Fruit fly (Drosophila melanogaster): Measurements from ENCODE around the gene CG3285.

Gene CG3285

DNA sequence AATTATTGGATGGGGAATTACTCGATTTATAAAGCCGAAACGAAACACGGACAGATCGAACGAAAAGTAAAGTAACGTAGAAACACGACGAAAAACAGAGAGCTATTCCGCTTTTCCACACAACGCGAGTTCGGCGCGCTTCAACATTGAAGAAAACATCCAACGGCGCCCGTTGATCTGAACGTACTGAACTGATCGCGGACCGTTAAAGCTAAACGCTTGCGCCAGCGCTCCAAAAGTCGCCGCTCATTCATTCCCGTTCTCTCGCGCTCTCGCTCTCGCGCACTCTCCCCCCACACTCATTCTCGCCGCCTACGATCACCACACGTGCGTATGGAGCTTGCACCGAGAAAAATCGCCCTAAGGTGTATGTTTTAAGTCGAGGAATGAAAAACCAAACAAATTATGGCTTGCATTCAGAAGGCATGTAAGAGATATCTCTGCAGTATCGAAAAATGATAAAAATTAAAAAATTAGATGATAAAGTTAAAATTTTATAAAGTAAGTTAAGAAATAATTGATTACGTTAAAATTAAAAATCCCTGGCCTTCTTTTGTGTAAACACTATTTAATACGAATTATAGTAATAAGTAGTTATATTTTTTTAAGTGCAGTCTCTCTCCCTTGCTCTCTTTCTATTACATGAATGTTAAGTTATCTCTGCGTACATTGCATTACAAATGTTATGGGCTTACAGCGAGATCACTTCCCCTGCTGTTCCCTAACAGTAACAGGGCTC is 24.1 kb downstream of the CG3285 start, which contains the start of gene E23 (continued):
- TF ChIP-seq Hmr (GFP tag; optimal IDR thresholded peaks at IDR 0.05) (peak; percentile 99), CG42726 (GFP tag; IDR thresholded peaks at IDR 0.05; ENCODE audit: partially characterized antibody) (peak; percentile 58), Dbx (GFP tag; IDR thresholded peaks at IDR 0.05) (peak; percentile 98), knrl (GFP tag; IDR thresholded peaks at IDR 0.05; ENCODE audit: partially characterized antibody) (no peak; the same call in 2 of the 3 replicates), CTCF (GFP tag; optimal IDR thresholded peaks at IDR 0.05) (peak; percentile 74), HLH54F (GFP tag; optimal IDR thresholded peaks at IDR 0.05) (peak; percentile 97), wdn (GFP tag; IDR thresholded peaks at IDR 0.05) (peak; percentile 96), bbx (GFP tag; IDR thresholded peaks at IDR 0.05; ENCODE audit: partially characterized antibody) (peak; percentile 69; the same call in 1 of the 2 replicates), nmo (GFP tag; optimal IDR thresholded peaks at IDR 0.05) (peak; percentile 100), croc (GFP tag; conservative IDR thresholded peaks at IDR 0.05) (peak; percentile 99), CG2116 (GFP tag; optimal IDR thresholded peaks at IDR 0.05) (peak; percentile 93), CG6175 (GFP tag; IDR thresholded peaks at IDR 0.05) (peak; percentile 95), Taf1 (GFP tag; IDR thresholded peaks at IDR 0.05) (peak; percentile 92), sob (GFP tag; IDR thresholded peaks at IDR 0.05) (peak; percentile 98), fru (optimal IDR thresholded peaks at IDR 0.05) (no peak), maf-S (GFP tag; optimal IDR thresholded peaks at IDR 0.05) (peak; percentile 93), E2f1 (GFP tag; IDR thresholded peaks at IDR 0.05) (peak; percentile 97), CG3281 (GFP tag; optimal IDR thresholded peaks at IDR 0.05) (peak; percentile 98), Pdp1 (GFP tag; optimal IDR thresholded peaks at IDR 0.05) (peak; percentile 93 to 96), dysf (GFP tag; IDR thresholded peaks at IDR 0.05) (peak; percentile 99), gfzf (GFP tag; optimal IDR thresholded peaks at IDR 0.05) (no peak), ewg (GFP tag; optimal IDR thresholded peaks at IDR 0.05) (peak; percentile 98), z (GFP tag; IDR thresholded peaks at IDR 0.05) (peak; percentile 71; the same call in 2 of the 3 replicates), Neu2 (GFP tag; optimal IDR thresholded peaks at IDR 0.05; ENCODE audit: borderline replicate concordance) (peak; percentile 22), Meics (GFP tag; optimal IDR thresholded peaks at IDR 0.05) (peak; percentile 98), CG3726 (GFP tag; IDR thresholded peaks at IDR 0.05) (peak; percentile 97), CG7271 (tag; optimal IDR thresholded peaks at IDR 0.05) (peak; percentile 83), gem (tag; optimal IDR thresholded peaks at IDR 0.05) (peak; percentile 100), CG30431 (GFP tag; optimal IDR thresholded peaks at IDR 0.05) (peak; percentile 98), CG12391 (tag; optimal IDR thresholded peaks at IDR 0.05) (peak; percentile 100), CG13123 (GFP tag; optimal IDR thresholded peaks at IDR 0.05) (peak; percentile 97), CG17328 (GFP tag; IDR thresholded peaks at IDR 0.05) (peak; percentile 97), CG13894 (tag; optimal IDR thresholded peaks at IDR 0.05) (peak; percentile 91), HLH4C (GFP tag; IDR thresholded peaks at IDR 0.05; ENCODE audit: partially characterized antibody) (no peak), nerfin-2 (GFP tag; IDR thresholded peaks at IDR 0.05; ENCODE audit: partially characterized antibody) (no peak), pan (optimal IDR thresholded peaks at IDR 0.05) (no peak), pan (GFP tag; optimal IDR thresholded peaks at IDR 0.05 in 1 of 2, IDR thresholded peaks at IDR 0.05 in 1 of 2) (peak in 1 of 2 experiments; percentile 98), caup (GFP tag; optimal IDR thresholded peaks at IDR 0.05; ENCODE audit: severe bottlenecking) (peak; percentile 98), Nf-YA (GFP tag; IDR thresholded peaks at IDR 0.05) (peak; percentile 95), dmrt11E (tag; optimal IDR thresholded peaks at IDR 0.05) (peak; percentile 99), sim (GFP tag; IDR thresholded peaks at IDR 0.05) (peak; percentile 95), YL-1 (GFP tag; optimal IDR thresholded peaks at IDR 0.05) (peak; percentile 97), Atf6 (GFP tag; IDR thresholded peaks at IDR 0.05) (peak; percentile 99), MTF-1 (GFP tag; optimal IDR thresholded peaks at IDR 0.05; ENCODE audit: borderline replicate concordance) (peak; percentile 90), Sry-β (GFP tag; optimal IDR thresholded peaks at IDR 0.05) (peak; percentile 75), ash1 (GFP tag; optimal IDR thresholded peaks at IDR 0.05) (peak; percentile 17), br (optimal IDR thresholded peaks at IDR 0.05) (no peak), slbo (GFP tag; IDR thresholded peaks at IDR 0.05) (peak; percentile 98), CoRest (tag; optimal IDR thresholded peaks at IDR 0.05) (peak; percentile 100)

Data from whole organism, embryonic.